Worm (Caenorhabditis elegans) whole organism, midembryonic: ENCODE measurements around the gene enol-1.

Experiments
- cog-1 ChIP-seq: sonication (generic microtip); optimal IDR thresholded peaks from 2 replicates; lab custom pipeline; 2016; ENCODE audit warnings: missing genetic modification characterization, missing compliant biosample characterization
- flt-1 ChIP-seq: fragments of 200-800 bp; sonication (Bioruptor generic); IDR thresholded peaks from 2 replicates; pipeline ENCODE4 v1.3.6; 2022; ENCODE audit warnings: missing genetic modification characterization, missing compliant biosample characterization
- klf-2 ChIP-seq: fragments of 200-800 bp; sonication (Bioruptor generic); conservative IDR thresholded peaks from 2 replicates; pipeline ENCODE4 v1.3.6; 2022; ENCODE audit warnings: missing genetic modification reagents, missing genetic modification characterization, missing compliant biosample characterization
- med-1 ChIP-seq: sonication (generic microtip); optimal IDR thresholded peaks from 2 replicates; lab custom pipeline; 2017; ENCODE audit warnings: missing genetic modification characterization, mild to moderate bottlenecking, missing compliant biosample characterization, antibody characterized with exemption, missing genetic modification reagents; ENCODE audit not compliant: insufficient read depth
- ref-1 ChIP-seq: fragments of 200-800 bp; sonication (Bioruptor generic); conservative IDR thresholded peaks from 2 replicates; pipeline ENCODE4 v1.3.6; 2022; ENCODE audit warnings: missing genetic modification reagents, missing genetic modification characterization, missing compliant biosample characterization
- tab-1 ChIP-seq: fragments of 200-800 bp; sonication (Bioruptor generic); IDR thresholded peaks from 2 replicates; pipeline ENCODE4 v1.3.6; 2022; ENCODE audit warnings: missing genetic modification characterization, missing compliant biosample characterization
- ztf-23 ChIP-seq: fragments of 200-800 bp; sonication (Bioruptor generic); IDR thresholded peaks from 2 replicates; pipeline ENCODE4 v1.3.6; 2022; ENCODE audit warnings: missing genetic modification reagents, missing genetic modification characterization, missing compliant biosample characterization
- ztf-29 ChIP-seq: fragments of 200-800 bp; sonication (Bioruptor generic); IDR thresholded peaks from 2 replicates; pipeline ENCODE4 v1.3.6; 2022; ENCODE audit warnings: missing genetic modification reagents, missing genetic modification characterization, missing compliant biosample characterization

DNA sequence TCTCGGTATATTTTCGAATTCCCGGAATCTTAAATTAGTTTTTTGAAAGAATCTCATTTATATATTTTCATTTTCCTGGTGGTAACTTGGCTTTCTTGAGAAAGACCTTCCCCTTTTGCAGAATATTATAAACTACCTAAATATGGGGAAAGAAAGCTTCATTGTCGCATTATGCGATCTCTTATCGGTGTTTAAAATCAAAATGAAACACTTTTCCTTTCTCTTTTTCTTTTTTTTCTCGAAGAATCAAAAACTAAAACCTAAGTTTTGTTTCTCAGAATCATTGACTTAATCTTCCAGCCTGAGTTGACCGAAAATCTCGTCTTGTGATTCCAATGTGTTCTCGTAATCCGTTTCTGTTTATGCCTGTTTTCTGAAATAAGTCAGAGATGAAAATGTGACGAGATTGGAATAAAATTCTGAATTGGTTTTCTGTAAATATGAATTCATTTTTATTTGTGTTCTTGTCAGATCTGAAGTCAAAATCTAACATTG lies 18.2 kb upstream of the enol-1 start:
- no peak for TF ChIP-seq flt-1
- TF ChIP-seq tab-1 (GFP tag; lab: Robert Waterston, UW), result no peak
- TF ChIP-seq ztf-29 (GFP tag; lab: Robert Waterston, UW), result no peak
- TF ChIP-seq ref-1 (GFP tag; lab: Robert Waterston, UW), result no peak
- no peak for TF ChIP-seq ztf-23 (GFP tag; lab: Robert Waterston, UW)
- no peak for TF ChIP-seq cog-1 (tag; lab: Kevin White, UChicago)
- TF ChIP-seq med-1 (GFP tag; lab: Kevin White, UChicago), result no peak
- no peak for TF ChIP-seq klf-2 (GFP tag; lab: Robert Waterston, UW)
